Worm (Caenorhabditis elegans): ENCODE measurements around the gene act-4.
A peak's percentile ranks its signal among the peaks of the same experiment; 100 is the strongest.

Gene act-4

ce11 chrX:4969228-4969627 is 8.8 kb downstream of the act-4 start, which contains the start of gene M03F4.6 (continued):
- TF ChIP-seq ztf-25 (GFP tag; IDR thresholded peaks at IDR 0.05) (no peak), tbx-9 (tag; optimal IDR thresholded peaks at IDR 0.05; ENCODE audit: borderline replicate concordance) (no peak), mcd-1 (GFP tag; IDR thresholded peaks at IDR 0.05) (no peak), let-526 (GFP tag; IDR thresholded peaks at IDR 0.05) (no peak), nfyb-1 (GFP tag; IDR thresholded peaks at IDR 0.05) (peak; percentile 47; the same call in 1 of the 2 replicates), nhr-120 (GFP tag; IDR thresholded peaks at IDR 0.05) (0 out of 2 replicates have a peak, but pooled peaks have one; percentile 61), athp-1 (tag; optimal IDR thresholded peaks at IDR 0.05) (peak; percentile 39), madf-6 (GFP tag; IDR thresholded peaks at IDR 0.05) (peak; percentile 14; the same call in 1 of the 2 replicates), ekl-4 (GFP tag; IDR thresholded peaks at IDR 0.05) (peak; percentile 53; the same call in 1 of the 2 replicates), ZK185.1 (tag; optimal IDR thresholded peaks at IDR 0.05; ENCODE audit: poor library complexity, severe bottlenecking) (peak; percentile 11), somi-1 (GFP tag; optimal IDR thresholded peaks at IDR 0.05) (no peak), Y53G8AR.9 (GFP tag; conservative IDR thresholded peaks at IDR 0.05) (peak; percentile 73; the same call in 1 of the 2 replicates), rec-8 (tag; optimal IDR thresholded peaks at IDR 0.05) (no peak), lsl-1 (GFP tag; optimal IDR thresholded peaks at IDR 0.05) (no peak), ztf-6 (GFP tag; IDR thresholded peaks at IDR 0.05) (no peak), snpc-4 (GFP tag; optimal IDR thresholded peaks at IDR 0.05) (no peak), snpc-4 (tag; optimal IDR thresholded peaks at IDR 0.05) (no peak), hmg-20 (GFP tag; IDR thresholded peaks at IDR 0.05) (no peak), egl-18 (GFP tag; IDR thresholded peaks at IDR 0.05) (no peak), snpc-1.1 (tag; optimal IDR thresholded peaks at IDR 0.05; ENCODE audit: insufficient read depth) (no peak), egrh-3 (GFP tag; IDR thresholded peaks at IDR 0.05) (no peak), B0019.2 (GFP tag; conservative IDR thresholded peaks at IDR 0.05) (no peak), ztf-22 (GFP tag; optimal IDR thresholded peaks at IDR 0.05) (peak; percentile 18), mes-4 (tag; optimal IDR thresholded peaks at IDR 0.05) (no peak), F52B5.7 (tag; optimal IDR thresholded peaks at IDR 0.05) (peak; percentile 10), F49E8.2 (tag; optimal IDR thresholded peaks at IDR 0.05; ENCODE audit: insufficient read depth) (no peak), unc-130 (GFP tag; optimal IDR thresholded peaks at IDR 0.05) (no peak), zim-3 (tag; optimal IDR thresholded peaks at IDR 0.05) (peak; percentile 53), egl-44 (GFP tag; IDR thresholded peaks at IDR 0.05) (0 out of 2 replicates have a peak, but pooled peaks have one; percentile 27), cebp-2 (GFP tag; IDR thresholded peaks at IDR 0.05) (0 out of 2 replicates have a peak, but pooled peaks have one; percentile 73), F39B2.1 (GFP tag; IDR thresholded peaks at IDR 0.05) (no peak), ets-4 (GFP tag; optimal IDR thresholded peaks at IDR 0.05) (no peak), C06A6.2 (GFP tag; conservative IDR thresholded peaks at IDR 0.05) (no peak; the same call in 1 of the 2 replicates), madf-8 (GFP tag; conservative IDR thresholded peaks at IDR 0.05) (no peak), D2030.7 (GFP tag; IDR thresholded peaks at IDR 0.05) (no peak), mxl-1 (tag; optimal IDR thresholded peaks at IDR 0.05) (no peak), aptf-2 (GFP tag; conservative IDR thresholded peaks at IDR 0.05) (no peak), K11D2.4 (GFP tag; IDR thresholded peaks at IDR 0.05) (peak; percentile 53), lin-35 (GFP tag; optimal IDR thresholded peaks at IDR 0.05) (no peak), nhr-80 (tag; optimal IDR thresholded peaks at IDR 0.05) (no peak), akir-1 (GFP tag; optimal IDR thresholded peaks at IDR 0.05) (no peak), dpff-1 (tag; optimal IDR thresholded peaks at IDR 0.05) (peak; percentile 10), fkh-3 (tag; optimal IDR thresholded peaks at IDR 0.05) (no peak), snpc-3.4 (tag; optimal IDR thresholded peaks at IDR 0.05) (no peak), tlf-1 (GFP tag; optimal IDR thresholded peaks at IDR 0.05) (peak; percentile 75), unc-62 (GFP tag; optimal IDR thresholded peaks at IDR 0.05) (no peak), nfya-1 (tag; optimal IDR thresholded peaks at IDR 0.05; ENCODE audit: borderline replicate concordance, insufficient read depth) (no peak), B0336.3 (GFP tag; IDR thresholded peaks at IDR 0.05) (peak; percentile 76)
